Fruit fly (Drosophila melanogaster) whole organism, prepupa: ENCODE measurements around the gene CG14715.

Source experiments
- Blimp-1 ChIP-seq: fragments of 200-800 bp; sonication (Bioruptor generic); optimal IDR thresholded peaks from 3 replicates; lab custom pipeline; 2017; ENCODE audit warnings: missing biosample characterization, missing genetic modification characterization, mild to moderate bottlenecking, moderate library complexity, missing genetic modification reagents
- CG10631 ChIP-seq: fragments of 200-800 bp; sonication (Bioruptor generic); optimal IDR thresholded peaks from 2 replicates; lab custom pipeline; 2016; ENCODE audit warnings: missing biosample characterization, missing genetic modification characterization
- CG1621 ChIP-seq: fragments of 200-800 bp; sonication (Bioruptor generic); optimal IDR thresholded peaks from 3 replicates; lab custom pipeline; 2018; ENCODE audit warnings: missing biosample characterization, mild to moderate bottlenecking, missing genetic modification characterization
- CG6808 ChIP-seq: fragments of 200-800 bp; sonication (Bioruptor generic); optimal IDR thresholded peaks from 3 replicates; lab custom pipeline; 2017; ENCODE audit warnings: missing biosample characterization, missing genetic modification characterization, mild to moderate bottlenecking, moderate library complexity, missing genetic modification reagents
- CG7368 ChIP-seq: fragments of 200-800 bp; sonication (Bioruptor generic); optimal IDR thresholded peaks from 3 replicates; lab custom pipeline; 2016; ENCODE audit warnings: missing biosample characterization, missing genetic modification characterization
- Ets21C ChIP-seq: fragments of 200-800 bp; sonication (Bioruptor generic); optimal IDR thresholded peaks from 3 replicates; lab custom pipeline; 2016; ENCODE audit warnings: missing biosample characterization, missing genetic modification characterization
- Gug ChIP-seq: fragments of 200-800 bp; sonication (Bioruptor generic); IDR thresholded peaks from 2 replicates; pipeline ENCODE4 v1.3.6; 2022; ENCODE audit warnings: missing biosample characterization, missing genetic modification characterization
- Lpt ChIP-seq: fragments of 200-800 bp; sonication (Bioruptor generic); optimal IDR thresholded peaks from 3 replicates; lab custom pipeline; 2016; ENCODE audit warnings: missing biosample characterization, missing genetic modification characterization
- OdsH ChIP-seq: fragments of 200-800 bp; sonication (Bioruptor generic); optimal IDR thresholded peaks from 3 replicates; lab custom pipeline; 2016; ENCODE audit warnings: missing biosample characterization, missing genetic modification characterization
- Sox14 ChIP-seq: fragments of 200-800 bp; sonication (Bioruptor generic); optimal IDR thresholded peaks from 3 replicates; lab custom pipeline; 2016; ENCODE audit warnings: missing biosample characterization, missing genetic modification characterization
- esn ChIP-seq: fragments of 200-800 bp; sonication (Bioruptor generic); optimal IDR thresholded peaks from 2 replicates; lab custom pipeline; 2016; ENCODE audit warnings: missing biosample characterization, mild to moderate bottlenecking, missing genetic modification characterization, moderate library complexity
- fkh ChIP-seq: fragments of 200-800 bp; sonication (Bioruptor generic); optimal IDR thresholded peaks from 3 replicates; lab custom pipeline; 2017; ENCODE audit warnings: missing biosample characterization, mild to moderate bottlenecking, missing genetic modification characterization, moderate library complexity
- lz ChIP-seq: fragments of 200-800 bp; sonication (Bioruptor generic); optimal IDR thresholded peaks from 3 replicates; lab custom pipeline; 2016; ENCODE audit warnings: missing biosample characterization, missing genetic modification characterization
- ss ChIP-seq, 2 experiments: fragments of 200-800 bp; sonication (Bioruptor generic); optimal IDR thresholded peaks; 2 replicates in 1 of 2; 3 replicates in 1 of 2; lab custom pipeline; 2017 to 2018; ENCODE audit warnings: mild to moderate bottlenecking in 2 of 2, missing biosample characterization in 2 of 2, missing genetic modification characterization in 2 of 2, moderate library complexity in 1 of 2

DNA sequence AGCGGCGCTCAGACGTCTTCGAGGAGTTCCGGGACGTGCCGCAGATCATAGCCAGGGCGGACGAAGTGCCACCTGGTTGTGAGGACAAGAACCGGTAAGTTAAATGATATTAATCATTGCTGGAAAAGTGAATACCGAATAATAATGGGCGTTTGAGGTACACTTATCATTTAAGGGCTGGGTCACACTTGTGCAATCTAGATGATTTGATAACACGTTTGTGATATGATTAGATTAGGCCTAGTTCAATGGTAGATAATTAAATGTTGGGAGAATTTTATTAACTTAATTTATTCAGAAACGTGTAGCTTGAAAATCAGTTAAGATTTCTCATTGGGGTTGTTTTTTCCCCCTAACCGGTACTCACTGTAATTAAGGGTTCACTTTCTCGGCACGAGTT, 3.1 kb upstream of the CG14715 start:
- TF ChIP-seq esn (no peak), Lpt (GFP tag; lab: Kevin White, UChicago) (no peak), OdsH (GFP tag; lab: Kevin White, UChicago) (no peak), Ets21C (GFP tag; lab: Kevin White, UChicago) (no peak), fkh (GFP tag; lab: Kevin White, UChicago) (no peak), Blimp-1 (no peak), CG10631 (GFP tag; lab: Kevin White, UChicago) (no peak), Sox14 (GFP tag; lab: Kevin White, UChicago) (no peak), ss (GFP tag; optimal IDR thresholded peaks at IDR 0.05; lab: Kevin White, UChicago) (no peak), CG6808 (GFP tag; lab: Kevin White, UChicago) (no peak), CG7368 (GFP tag; lab: Kevin White, UChicago) (no peak), lz (GFP tag; lab: Kevin White, UChicago) (no peak), CG1621 (no peak), Gug (no peak)
